Worm (Caenorhabditis elegans): Measurements from ENCODE around the gene epg-7.
A peak's percentile ranks its signal among the peaks of the same experiment; 100 is the strongest.

epg-7 gene

DNA sequence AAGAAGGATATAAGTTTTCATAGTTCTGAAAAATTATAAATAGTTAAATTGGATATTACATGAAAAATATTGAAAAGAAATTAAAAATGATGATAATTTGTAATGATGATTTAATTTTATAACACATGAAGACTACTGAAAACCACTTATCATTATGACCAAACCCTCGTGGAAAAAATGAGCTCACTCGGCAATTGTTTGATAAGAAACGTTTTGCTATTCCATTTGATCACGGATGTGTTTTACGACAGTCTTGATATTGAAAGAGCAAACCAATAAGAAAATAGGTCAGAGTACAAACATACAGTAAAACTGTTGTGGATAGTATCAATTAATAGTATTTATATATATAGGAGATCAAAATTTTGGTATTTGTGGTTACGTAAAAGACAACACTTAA lies 19.2 kb upstream of the epg-7 start, which contains the start of gene spp-3:
TSS of gene spp-3 (minus strand) at position 25 of the 400 bp plus-strand sequence.
- TF ChIP-seq dao-5 (tag; optimal IDR thresholded peaks at IDR 0.05) = no peak
- no peak for TF ChIP-seq W03F9.2 (tag; optimal IDR thresholded peaks at IDR 0.05)
- TF ChIP-seq him-1 (tag; optimal IDR thresholded peaks at IDR 0.05) = no peak

ce11 chrX:7316485-7317391 lies 17.8 kb upstream of the epg-7 start, which contains the start of the genes spp-2 and spp-6:
spp-2 (minus strand) TSS chrX:7316818.
spp-6 (plus strand) TSS chrX:7317341.
- TF ChIP-seq him-1 (tag; optimal IDR thresholded peaks at IDR 0.05) = no peak
- TF ChIP-seq dao-5 (tag; optimal IDR thresholded peaks at IDR 0.05) = no peak
- TF ChIP-seq W03F9.2 (tag; optimal IDR thresholded peaks at IDR 0.05) = no peak

ce11 chrX:7318639-7319038 lies 15.9 kb upstream of the epg-7 start, which contains the start of gene spp-4:
spp-4 (minus strand) TSS chrX:7318756.
- TF ChIP-seq him-1 (tag; optimal IDR thresholded peaks at IDR 0.05) = no peak
- no peak for TF ChIP-seq dao-5 (tag; optimal IDR thresholded peaks at IDR 0.05)
- TF ChIP-seq W03F9.2 (tag; optimal IDR thresholded peaks at IDR 0.05) = no peak

- TF ChIP-seq W03F9.2 (tag; optimal IDR thresholded peaks at IDR 0.05) = peak; percentile 18
- TF ChIP-seq him-1 (tag; optimal IDR thresholded peaks at IDR 0.05) = no peak
Measured at ce11 chrX:7320115-7320711, 14.3 kb upstream of the epg-7 start, which contains the start of gene spp-5. spp-5 (minus strand) TSS chrX:7320354.

- TF ChIP-seq W03F9.2 (tag; optimal IDR thresholded peaks at IDR 0.05) (no peak), dao-5 (tag; optimal IDR thresholded peaks at IDR 0.05) (no peak), him-1 (tag; optimal IDR thresholded peaks at IDR 0.05) (no peak)
Measured at ce11 chrX:7322323-7322722, 12.2 kb upstream of the epg-7 start, which contains the start of gene T08A9.13. T08A9.13 (minus strand) TSS chrX:7322423.

DNA sequence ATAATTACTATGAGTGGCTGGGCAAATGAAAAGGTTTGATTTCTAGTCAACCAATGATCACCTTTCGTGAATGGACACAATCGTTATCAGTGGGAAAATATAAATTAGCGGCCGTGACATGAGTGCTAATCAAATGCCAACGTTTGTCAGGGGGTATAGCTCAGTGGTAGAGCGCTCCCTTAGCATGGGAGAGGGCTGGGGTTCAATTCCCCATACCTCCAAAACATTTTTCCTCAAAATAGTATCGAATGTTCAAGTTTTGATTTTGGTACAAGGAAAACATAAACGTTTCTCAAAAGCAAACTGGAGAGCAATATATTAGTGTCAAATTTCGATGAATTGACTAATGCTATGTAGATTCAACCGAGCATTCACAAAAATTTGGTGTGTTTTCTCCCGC lies 10.9 kb upstream of the epg-7 start:
- TF ChIP-seq him-1 (tag; optimal IDR thresholded peaks at IDR 0.05) = no peak
- peak; percentile 48 for TF ChIP-seq dao-5 (tag; optimal IDR thresholded peaks at IDR 0.05)

ce11 chrX:7326967-7327651 lies 7.4 kb upstream of the epg-7 start, which contains the start of gene sng-1:
sng-1 (plus strand) TSS chrX:7327601.
- TF ChIP-seq dao-5 (tag; optimal IDR thresholded peaks at IDR 0.05) = no peak
- peak; percentile 36 for TF ChIP-seq him-1 (tag; optimal IDR thresholded peaks at IDR 0.05)

ce11 chrX:7328065-7328564 lies 6.4 kb upstream of the epg-7 start:
- TF ChIP-seq dao-5 (tag; optimal IDR thresholded peaks at IDR 0.05) = no peak
- no peak for TF ChIP-seq him-1 (tag; optimal IDR thresholded peaks at IDR 0.05)
- no peak for TF ChIP-seq W03F9.2 (tag; optimal IDR thresholded peaks at IDR 0.05)

DNA sequence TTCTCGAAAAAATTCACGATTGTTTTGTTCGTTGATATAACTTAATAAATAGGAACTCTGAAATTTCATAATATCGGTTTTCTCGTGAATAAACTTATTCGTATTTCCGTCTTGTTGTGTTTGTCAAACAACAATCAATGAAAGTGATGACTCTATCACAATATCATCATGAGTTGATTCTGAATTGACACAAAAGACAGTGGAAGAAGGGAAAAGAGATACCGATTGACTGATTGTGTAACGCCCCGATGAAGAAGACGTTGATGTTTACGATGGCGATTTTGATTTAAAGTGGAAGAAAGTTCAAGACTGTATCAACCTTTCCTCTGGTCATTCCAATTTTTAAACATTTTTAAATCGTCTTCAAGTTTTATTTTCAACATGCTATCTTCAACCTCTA lies 4.9 kb upstream of the epg-7 start, which contains the start of gene ttr-59:
TSS of gene ttr-59 (plus strand) at position 218 of the 400 bp plus-strand sequence.
- TF ChIP-seq dao-5 (tag; optimal IDR thresholded peaks at IDR 0.05) = no peak
- no peak for TF ChIP-seq W03F9.2 (tag; optimal IDR thresholded peaks at IDR 0.05)
- TF ChIP-seq him-1 (tag; optimal IDR thresholded peaks at IDR 0.05) = no peak

ce11 chrX:7330685-7331196 lies 3.8 kb upstream of the epg-7 start, which contains the start of gene ttr-30:
ttr-30 (plus strand) TSS chrX:7330949.
- TF ChIP-seq dao-5 (tag; optimal IDR thresholded peaks at IDR 0.05) = no peak
- no peak for TF ChIP-seq him-1 (tag; optimal IDR thresholded peaks at IDR 0.05)
- no peak for TF ChIP-seq W03F9.2 (tag; optimal IDR thresholded peaks at IDR 0.05)

DNA sequence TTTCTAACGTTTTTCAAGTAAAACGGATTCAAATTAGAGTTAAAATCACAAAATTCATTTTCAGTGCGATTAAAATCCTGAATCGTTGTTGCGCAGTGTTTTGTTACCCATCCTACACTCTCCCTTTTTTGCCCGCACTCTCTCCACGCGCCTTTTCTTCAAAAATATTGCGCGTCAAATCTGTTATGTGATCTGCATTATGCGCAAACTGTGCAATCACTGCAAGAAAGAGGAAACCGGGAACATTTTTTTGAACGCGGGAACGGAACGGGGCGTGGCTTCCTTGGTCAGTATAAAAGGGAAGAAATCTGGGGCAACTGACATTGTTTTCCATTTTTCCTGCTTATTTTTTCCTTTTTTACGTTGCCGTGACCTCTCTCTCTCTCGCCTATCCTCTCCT lies 5.9 kb downstream of the epg-7 start:
- TF ChIP-seq him-1 (tag; optimal IDR thresholded peaks at IDR 0.05) (no peak), dao-5 (tag; optimal IDR thresholded peaks at IDR 0.05) (no peak), W03F9.2 (tag; optimal IDR thresholded peaks at IDR 0.05) (no peak)

DNA sequence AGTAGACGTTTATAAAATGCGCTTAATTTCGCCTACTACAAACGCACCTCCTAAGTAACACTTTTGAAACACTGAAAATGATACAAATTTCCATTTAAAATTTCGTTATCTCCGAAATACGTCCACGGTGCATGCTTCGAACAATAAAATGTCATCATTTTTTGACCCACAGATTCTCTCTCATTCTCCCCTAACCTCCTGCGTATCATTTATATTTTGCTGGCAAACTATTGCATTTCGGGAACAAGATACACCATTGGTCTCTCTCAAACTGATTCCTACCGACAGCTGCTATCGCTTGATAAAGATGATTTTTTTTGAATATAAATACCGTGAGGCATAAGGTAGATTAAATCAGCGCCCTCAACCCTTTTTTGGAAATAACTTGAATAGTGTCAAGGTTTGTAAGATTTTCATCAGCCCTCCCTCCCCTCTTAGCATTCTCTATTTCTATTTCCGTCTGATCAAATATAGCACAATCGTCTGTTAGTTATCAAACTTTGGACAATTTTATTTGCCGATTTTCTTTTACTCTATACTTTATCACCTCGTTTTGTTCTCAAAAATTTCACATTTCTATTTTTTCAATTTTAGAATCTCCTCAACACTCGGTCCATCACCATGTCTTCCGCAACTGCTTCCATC lies 6.5 kb downstream of the epg-7 start, which contains the start of gene C07D8.6:
TSS of gene C07D8.6 (plus strand) at position 595 of the 645 bp plus-strand sequence.
- TF ChIP-seq W03F9.2 (tag; optimal IDR thresholded peaks at IDR 0.05) (peak; percentile 66), dao-5 (tag; optimal IDR thresholded peaks at IDR 0.05) (no peak)

Data from whole organism, L4/young adult.